Fruit fly (Drosophila melanogaster) whole organism, embryonic: ENCODE measurements around the gene eIF2Bepsilon.

Experiments used
- BEAF-32 ChIP-seq: fragments of 200-800 bp; sonication (Bioruptor generic); optimal IDR thresholded peaks from 3 replicates; lab custom pipeline; 2017; ENCODE audit warnings: missing biosample characterization, missing genetic modification characterization, mild to moderate bottlenecking, moderate library complexity, missing genetic modification reagents
- Bgb ChIP-seq: fragments of 200-800 bp; sonication (Bioruptor generic); IDR thresholded peaks from 2 replicates; pipeline ENCODE4 v1.3.6; 2022; ENCODE audit warnings: missing biosample characterization, missing genetic modification characterization; ENCODE audit not compliant: partially characterized antibody
- CG10366 ChIP-seq: fragments of 200-800 bp; sonication (Bioruptor generic); IDR thresholded peaks from 2 replicates; pipeline ENCODE4 v1.3.6; 2022; ENCODE audit warnings: missing biosample characterization, missing genetic modification characterization
- CG11398 ChIP-seq: fragments of 200-800 bp; sonication (Bioruptor generic); optimal IDR thresholded peaks from 2 replicates; lab custom pipeline; 2016; ENCODE audit warnings: missing biosample characterization, missing genetic modification characterization
- CG11456 ChIP-seq: fragments of 200-800 bp; sonication (Bioruptor generic); IDR thresholded peaks from 3 replicates; pipeline ENCODE4 v1.3.6; 2022; ENCODE audit warnings: missing biosample characterization, missing genetic modification characterization
- CG11504 ChIP-seq: fragments of 200-800 bp; sonication (Bioruptor generic); optimal IDR thresholded peaks from 3 replicates; lab custom pipeline; 2019; ENCODE audit warnings: missing biosample characterization, mild to moderate bottlenecking, missing genetic modification characterization, moderate library complexity
- CG11560 ChIP-seq: fragments of 200-800 bp; sonication (Bioruptor generic); IDR thresholded peaks from 3 replicates; pipeline ENCODE4 v1.3.6; 2022; ENCODE audit warnings: missing biosample characterization, missing genetic modification characterization
- CG12155 ChIP-seq: fragments of 200-800 bp; sonication (Bioruptor generic); optimal IDR thresholded peaks from 3 replicates; lab custom pipeline; 2016; ENCODE audit warnings: missing biosample characterization, missing genetic modification characterization
- CG14441 ChIP-seq: fragments of 200-800 bp; sonication (Bioruptor generic); IDR thresholded peaks from 2 replicates; pipeline ENCODE4 v1.3.6; 2022; ENCODE audit warnings: missing biosample characterization, missing genetic modification characterization
- CG1603 ChIP-seq: fragments of 200-800 bp; sonication (Bioruptor generic); optimal IDR thresholded peaks from 2 replicates; lab custom pipeline; 2019; ENCODE audit warnings: missing biosample characterization, mild to moderate bottlenecking, missing genetic modification characterization, moderate library complexity
- CG16813 ChIP-seq: fragments of 200-800 bp; sonication (Bioruptor generic); IDR thresholded peaks from 3 replicates; pipeline ENCODE4 v1.3.6; 2022; ENCODE audit warnings: missing biosample characterization, missing genetic modification characterization; ENCODE audit not compliant: partially characterized antibody
- CG17568 ChIP-seq: fragments of 200-800 bp; sonication (Bioruptor generic); optimal IDR thresholded peaks from 2 replicates; lab custom pipeline; 2018; ENCODE audit warnings: missing biosample characterization, mild to moderate bottlenecking, missing genetic modification characterization, moderate library complexity
- CG2120 ChIP-seq: fragments of 200-800 bp; sonication (Bioruptor generic); optimal IDR thresholded peaks from 3 replicates; lab custom pipeline; 2016; ENCODE audit warnings: missing biosample characterization, missing genetic modification characterization
- CG30020 ChIP-seq: fragments of 200-800 bp; optimal IDR thresholded peaks from 2 replicates; lab custom pipeline; 2019; ENCODE audit warnings: missing biosample characterization, mild to moderate bottlenecking, missing genetic modification characterization, moderate library complexity
- CG32532 ChIP-seq: fragments of 200-800 bp; sonication (Bioruptor generic); IDR thresholded peaks from 2 replicates; pipeline ENCODE4 v1.3.6; 2022; ENCODE audit warnings: missing biosample characterization, missing genetic modification characterization
- CG32772 ChIP-seq: fragments of 200-800 bp; sonication (Bioruptor generic); IDR thresholded peaks from 2 replicates; pipeline ENCODE4 v1.3.6; 2022; ENCODE audit warnings: missing biosample characterization, missing genetic modification characterization
- CG3995 ChIP-seq: fragments of 200-800 bp; sonication (Bioruptor generic); optimal IDR thresholded peaks from 3 replicates; lab custom pipeline; 2016; ENCODE audit warnings: missing biosample characterization, missing genetic modification characterization
- CG6791 ChIP-seq: fragments of 200-800 bp; sonication (Bioruptor generic); IDR thresholded peaks from 3 replicates; pipeline ENCODE4 v1.3.6; 2022; ENCODE audit warnings: missing biosample characterization, missing genetic modification characterization; ENCODE audit not compliant: partially characterized antibody
- CG7357 ChIP-seq: fragments of 200-800 bp; sonication (Bioruptor generic); IDR thresholded peaks from 3 replicates; pipeline ENCODE4 v1.3.6; 2022; ENCODE audit warnings: missing biosample characterization, missing genetic modification characterization
- CG7556 ChIP-seq: fragments of 200-800 bp; sonication (Bioruptor generic); optimal IDR thresholded peaks from 2 replicates; lab custom pipeline; 2017; ENCODE audit warnings: missing biosample characterization, mild to moderate bottlenecking, missing genetic modification characterization
- CG8388 ChIP-seq: fragments of 200-800 bp; sonication (Bioruptor generic); optimal IDR thresholded peaks from 2 replicates; lab custom pipeline; 2019; ENCODE audit warnings: missing biosample characterization, mild to moderate bottlenecking, missing genetic modification characterization, moderate library complexity
- Dek ChIP-seq: fragments of 200-800 bp; sonication (Bioruptor generic); optimal IDR thresholded peaks from 3 replicates; lab custom pipeline; 2019; ENCODE audit warnings: missing biosample characterization, mild to moderate bottlenecking, missing genetic modification characterization, moderate library complexity
- Dfd ChIP-seq, 2 experiments: fragments of >200 bp; optimal IDR thresholded peaks; 2 replicates each; lab custom pipeline; 2017; ENCODE audit warnings: missing biosample characterization in 2 of 2, missing genetic modification characterization in 2 of 2
- Dp ChIP-seq: fragments of 200-800 bp; sonication (Bioruptor generic); optimal IDR thresholded peaks from 2 replicates; lab custom pipeline; 2018; ENCODE audit warnings: missing biosample characterization, mild to moderate bottlenecking, missing genetic modification characterization, moderate library complexity
- H15 ChIP-seq: fragments of 200-800 bp; sonication (Bioruptor generic); IDR thresholded peaks from 3 replicates; pipeline ENCODE4 v1.3.6; 2022; ENCODE audit warnings: missing biosample characterization, missing genetic modification characterization
- HLH3B ChIP-seq: fragments of 200-800 bp; sonication (Bioruptor generic); IDR thresholded peaks from 2 replicates; pipeline ENCODE4 v1.3.6; 2022; ENCODE audit warnings: missing biosample characterization, missing genetic modification characterization
- HmgZ ChIP-seq: fragments of 200-800 bp; sonication (Bioruptor generic); optimal IDR thresholded peaks from 2 replicates; lab custom pipeline; 2018; ENCODE audit warnings: missing biosample characterization, mild to moderate bottlenecking, missing genetic modification characterization
- Mad ChIP-seq: fragments of 200-800 bp; sonication (Bioruptor generic); optimal IDR thresholded peaks from 2 replicates; lab custom pipeline; 2016; ENCODE audit warnings: missing biosample characterization, missing genetic modification characterization
- Med ChIP-seq: fragments of 200-800 bp; sonication (Bioruptor generic); peaks from one replicate; lab custom pipeline; 2016; ENCODE audit warnings: missing biosample characterization, missing genetic modification characterization, mild to moderate bottlenecking, inconsistent platforms, moderate library complexity
- NK7.1 ChIP-seq: fragments of 200-800 bp; sonication (Bioruptor generic); optimal IDR thresholded peaks from 3 replicates; lab custom pipeline; 2016; ENCODE audit warnings: missing biosample characterization, missing genetic modification characterization
- Nf-YC ChIP-seq: fragments of 200-800 bp; optimal IDR thresholded peaks from 3 replicates; lab custom pipeline; 2019; ENCODE audit warnings: missing biosample characterization, mild to moderate bottlenecking, missing genetic modification characterization, moderate library complexity
- Rfx ChIP-seq: fragments of 200-800 bp; sonication (Bioruptor generic); IDR thresholded peaks from 2 replicates; pipeline ENCODE4 v1.3.6; 2022; ENCODE audit warnings: missing biosample characterization, missing genetic modification characterization
- Sox102F ChIP-seq: fragments of 200-800 bp; sonication (Bioruptor generic); optimal IDR thresholded peaks from 2 replicates; lab custom pipeline; 2018; ENCODE audit warnings: missing biosample characterization, mild to moderate bottlenecking, missing genetic modification characterization, moderate library complexity
- ara ChIP-seq: fragments of 200-800 bp; sonication (Bioruptor generic); IDR thresholded peaks from 2 replicates; pipeline ENCODE4 v1.3.6; 2022; ENCODE audit warnings: missing biosample characterization, missing genetic modification characterization
- bab2 ChIP-seq: fragments of 200-800 bp; sonication (Bioruptor generic); optimal IDR thresholded peaks from 2 replicates; lab custom pipeline; 2016; ENCODE audit warnings: missing biosample characterization, missing genetic modification characterization
- bsh ChIP-seq, 2 experiments: fragments of 200-800 bp; sonication (Bioruptor generic); optimal IDR thresholded peaks; 2 replicates each; lab custom pipeline; 2017 to 2018; ENCODE audit warnings: mild to moderate bottlenecking in 2 of 2, missing biosample characterization in 2 of 2, missing genetic modification characterization in 2 of 2, moderate library complexity in 1 of 2
- chn ChIP-seq: fragments of 200-800 bp; sonication (Bioruptor generic); optimal IDR thresholded peaks from 2 replicates; lab custom pipeline; 2016; ENCODE audit warnings: missing biosample characterization, missing genetic modification characterization
- dm ChIP-seq: fragments of 200-800 bp; sonication (Bioruptor generic); optimal IDR thresholded peaks from 3 replicates; lab custom pipeline; 2016; ENCODE audit warnings: missing biosample characterization, missing genetic modification characterization
- dmrt11E ChIP-seq: fragments of 200-800 bp; sonication (Bioruptor generic); optimal IDR thresholded peaks from 3 replicates; lab custom pipeline; 2018; ENCODE audit warnings: missing biosample characterization, mild to moderate bottlenecking, missing genetic modification characterization, moderate library complexity
- eyg ChIP-seq: fragments of 200-800 bp; sonication (Bioruptor generic); optimal IDR thresholded peaks from 3 replicates; lab custom pipeline; 2016; ENCODE audit warnings: missing biosample characterization, missing genetic modification characterization
- insv ChIP-seq, 2 experiments: fragments of 200-800 bp; sonication (Bioruptor generic); optimal IDR thresholded peaks; 3 replicates each; lab custom pipeline; 2016 to 2018; ENCODE audit warnings: missing biosample characterization in 2 of 2, missing genetic modification characterization in 2 of 2
- jumu ChIP-seq: fragments of 200-800 bp; sonication (Bioruptor generic); optimal IDR thresholded peaks from 3 replicates; lab custom pipeline; 2016; ENCODE audit warnings: missing biosample characterization, missing genetic modification characterization
- kah ChIP-seq: fragments of 200-800 bp; sonication (Bioruptor generic); optimal IDR thresholded peaks from 2 replicates; lab custom pipeline; 2018; ENCODE audit warnings: missing biosample characterization, mild to moderate bottlenecking, missing genetic modification characterization
- mld ChIP-seq: fragments of 200-800 bp; sonication (Bioruptor generic); IDR thresholded peaks from 3 replicates; pipeline ENCODE4 v1.3.6; 2022; ENCODE audit warnings: missing biosample characterization, missing genetic modification characterization; ENCODE audit not compliant: partially characterized antibody
- pzg ChIP-seq: fragments of 200-800 bp; sonication (Bioruptor generic); optimal IDR thresholded peaks from 3 replicates; lab custom pipeline; 2018; ENCODE audit warnings: missing biosample characterization, mild to moderate bottlenecking, missing genetic modification characterization, moderate library complexity
- ranshi ChIP-seq: fragments of 200-800 bp; sonication (Bioruptor generic); IDR thresholded peaks from 2 replicates; pipeline ENCODE4 v1.3.6; 2022; ENCODE audit warnings: missing biosample characterization, missing genetic modification characterization
- seq ChIP-seq: fragments of 200-800 bp; sonication (Bioruptor generic); IDR thresholded peaks from 2 replicates; pipeline ENCODE4 v1.3.6; 2022; ENCODE audit warnings: missing biosample characterization, missing genetic modification characterization
- slbo ChIP-seq: fragments of 200-800 bp; sonication (Bioruptor generic); IDR thresholded peaks from 2 replicates; pipeline ENCODE4 v1.3.6; 2022; ENCODE audit warnings: missing biosample characterization, missing genetic modification characterization
- sob ChIP-seq: fragments of 200-800 bp; sonication (Bioruptor generic); IDR thresholded peaks from 2 replicates; pipeline ENCODE4 v1.3.6; 2022; ENCODE audit warnings: missing biosample characterization, missing genetic modification characterization
- vnd ChIP-seq: fragments of 200-800 bp; sonication (Bioruptor generic); IDR thresholded peaks from 3 replicates; pipeline ENCODE4 v1.3.6; 2022; ENCODE audit warnings: missing biosample characterization, missing genetic modification characterization; ENCODE audit not compliant: partially characterized antibody

Gene eIF2Bepsilon

DNA sequence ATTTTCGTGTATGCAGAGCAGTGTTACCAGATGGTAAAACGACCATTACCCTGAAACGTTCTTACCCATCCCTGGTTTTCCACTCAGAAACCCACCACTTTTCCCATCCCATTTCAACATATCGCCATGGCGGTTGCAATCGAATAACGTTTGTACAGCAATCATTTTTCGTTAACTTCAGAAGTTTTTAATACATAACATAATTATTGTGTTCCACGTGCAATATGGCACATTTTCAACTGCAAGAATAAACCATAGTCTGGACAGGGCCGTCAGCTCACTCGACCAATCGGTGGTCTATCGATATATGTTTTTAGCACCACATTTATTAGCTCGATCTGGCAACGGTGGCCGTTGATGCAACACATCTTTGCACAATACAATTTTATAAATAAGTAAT is 32.7 kb downstream of the eIF2Bepsilon start, which contains the start of the genes trr and mRpL16 (continued):
- TF ChIP-seq BEAF-32 (GFP tag; lab: Kevin White, UChicago), result peak; percentile 86
- TF ChIP-seq CG11398 (GFP tag; lab: Kevin White, UChicago), result peak; percentile 27
- TF ChIP-seq Bgb (GFP tag; lab: Robert Waterston, UW), result peak; percentile 66
- TF ChIP-seq pzg (GFP tag; lab: Kevin White, UChicago), result peak; percentile 88
- TF ChIP-seq bsh (GFP tag; optimal IDR thresholded peaks at IDR 0.05; lab: Kevin White, UChicago), result peak in 1 of 2 experiments; percentile 33
- no peak for TF ChIP-seq eyg
- no peak for TF ChIP-seq Sox102F (GFP tag; lab: Kevin White, UChicago)
- TF ChIP-seq Med (GFP tag; lab: Kevin White, UChicago), result peak; percentile 93
- no peak for TF ChIP-seq HLH3B (GFP tag; lab: Robert Waterston, UW)
- TF ChIP-seq Rfx (GFP tag; lab: Robert Waterston, UW), result peak; percentile 58
- peak; percentile 64 for TF ChIP-seq slbo
- TF ChIP-seq CG8388 (GFP tag; lab: Kevin White, UChicago), result peak; percentile 26
- TF ChIP-seq CG7556 (GFP tag; lab: Kevin White, UChicago), result peak; percentile 4
- TF ChIP-seq CG2120 (GFP tag; lab: Kevin White, UChicago), result peak; percentile 73
- 0 out of 3 replicates have a peak, but pooled peaks have one; percentile 46 for TF ChIP-seq CG11456
- peak; percentile 41; the same call in 1 of the 2 replicates for TF ChIP-seq CG32772 (GFP tag; lab: Robert Waterston, UW)
- TF ChIP-seq Dp (GFP tag; lab: Kevin White, UChicago), result peak; percentile 40
- peak; percentile 56; the same call in 1 of the 2 replicates for TF ChIP-seq seq (GFP tag; lab: Robert Waterston, UW)
- peak; percentile 31 for TF ChIP-seq dmrt11E
- TF ChIP-seq CG17568 (GFP tag; lab: Kevin White, UChicago), result no peak
- TF ChIP-seq bab2, result peak; percentile 38
- TF ChIP-seq dm (GFP tag; lab: Kevin White, UChicago), result peak; percentile 24
- peak; percentile 55; the same call in 1 of the 3 replicates for TF ChIP-seq CG11560 (tag; lab: Robert Waterston, UW)
- TF ChIP-seq vnd, result peak; percentile 71
- peak; percentile 58 for TF ChIP-seq Mad (GFP tag; lab: Kevin White, UChicago)
- peak; percentile 20 for TF ChIP-seq chn (GFP tag; lab: Kevin White, UChicago)
- TF ChIP-seq Nf-YC (tag; lab: Kevin White, UChicago), result peak; percentile 45
- 0 out of 3 replicates have a peak, but pooled peaks have one; percentile 33 for TF ChIP-seq mld (GFP tag; lab: Robert Waterston, UW)
- peak; percentile 90 for TF ChIP-seq CG11504 (tag; lab: Kevin White, UChicago)
- peak; percentile 57 for TF ChIP-seq CG14441
- TF ChIP-seq Dek (tag; lab: Kevin White, UChicago), result peak; percentile 25
- no peak for TF ChIP-seq CG3995 (GFP tag; lab: Kevin White, UChicago)
- TF ChIP-seq HmgZ, result peak; percentile 31
- peak; percentile 60 for TF ChIP-seq CG6791 (GFP tag; lab: Robert Waterston, UW)
- TF ChIP-seq NK7.1 (GFP tag; lab: Kevin White, UChicago), result no peak
- TF ChIP-seq insv (GFP tag; optimal IDR thresholded peaks at IDR 0.05; lab: Kevin White, UChicago), result peak in 1 of 2 experiments; percentile 16
- TF ChIP-seq Dfd (GFP tag; optimal IDR thresholded peaks at IDR 0.05; lab: Kevin White, UChicago), result no peak
- TF ChIP-seq jumu (GFP tag; lab: Kevin White, UChicago), result peak; percentile 49
- 0 out of 3 replicates have a peak, but pooled peaks have one; percentile 30 for TF ChIP-seq CG7357 (GFP tag; lab: Robert Waterston, UW)
- peak; percentile 93 for TF ChIP-seq CG30020 (tag; lab: Kevin White, UChicago)
- TF ChIP-seq sob, result peak; percentile 40; the same call in 1 of the 2 replicates
- TF ChIP-seq CG16813 (GFP tag; lab: Robert Waterston, UW), result peak; percentile 80
- no peak for TF ChIP-seq kah
- TF ChIP-seq CG32532 (GFP tag; lab: Robert Waterston, UW), result peak; percentile 64
- no peak for TF ChIP-seq ara (GFP tag; lab: Robert Waterston, UW)
- peak; percentile 24 for TF ChIP-seq CG12155 (GFP tag; lab: Kevin White, UChicago)
- TF ChIP-seq CG1603 (tag; lab: Kevin White, UChicago), result peak; percentile 85
- peak; percentile 9; the same call in 1 of the 2 replicates for TF ChIP-seq CG10366
- 0 out of 2 replicates have a peak, but pooled peaks have one; percentile 11 for TF ChIP-seq ranshi
- TF ChIP-seq H15, result no peak
